Worm (Caenorhabditis elegans) whole organism, L4 larva: ENCODE results near the gene K02B7.3.

Experiments
- F10B5.3 ChIP-seq: sonication (generic microtip); optimal IDR thresholded peaks from 2 replicates; lab custom pipeline; 2016; ENCODE audit warnings: mild to moderate bottlenecking, missing genetic modification characterization, missing compliant biosample characterization
- F37D6.2 ChIP-seq: sonication (generic microtip); optimal IDR thresholded peaks from 2 replicates; lab custom pipeline; 2016; ENCODE audit warnings: mild to moderate bottlenecking, missing genetic modification characterization, missing compliant biosample characterization
- F44E2.7 ChIP-seq: fragments of 200-800 bp; sonication (Bioruptor generic); IDR thresholded peaks from 2 replicates; pipeline ENCODE4 v2.1.2; 2022; ENCODE audit warnings: missing genetic modification characterization, missing compliant biosample characterization
- T26A8.4 ChIP-seq: fragments of 200-800 bp; sonication (Bioruptor generic); IDR thresholded peaks from 2 replicates; pipeline ENCODE4 v1.3.6; 2022; ENCODE audit warnings: missing genetic modification characterization, missing compliant biosample characterization
- Y5F2A.4 ChIP-seq: fragments of 200-800 bp; sonication (Bioruptor generic); optimal IDR thresholded peaks from 2 replicates; lab custom pipeline; 2018; ENCODE audit warnings: mild to moderate bottlenecking, missing genetic modification characterization, missing compliant biosample characterization
- aha-1 ChIP-seq: fragments of 150-350 bp; peaks from one replicate; lab custom pipeline; 2014; ENCODE audit warnings: missing biosample characterization, missing genetic modification characterization
- arid-1 ChIP-seq: fragments of 200-800 bp; sonication (Bioruptor generic); conservative IDR thresholded peaks from 2 replicates; pipeline ENCODE4 v1.3.6; 2022; ENCODE audit warnings: missing genetic modification reagents, missing genetic modification characterization, missing compliant biosample characterization
- attf-4 ChIP-seq: sonication (generic microtip); optimal IDR thresholded peaks from 3 replicates; lab custom pipeline; 2017; ENCODE audit warnings: missing biosample characterization, missing genetic modification characterization
- ceh-32 ChIP-seq: sonication (generic microtip); optimal IDR thresholded peaks from 2 replicates; lab custom pipeline; 2016; ENCODE audit warnings: mild to moderate bottlenecking, missing genetic modification characterization, missing compliant biosample characterization; ENCODE audit not compliant: poor library complexity
- ces-1 ChIP-seq: fragments of 150-350 bp; sonication (generic microtip); optimal IDR thresholded peaks from 4 replicates; lab custom pipeline; 2014; ENCODE audit warnings: missing biosample characterization, missing genetic modification reagents, missing genetic modification characterization
- ctbp-1 ChIP-seq: fragments of 200-800 bp; sonication (Bioruptor generic); IDR thresholded peaks from 2 replicates; pipeline ENCODE4 v1.3.6; 2022; ENCODE audit warnings: missing genetic modification reagents, missing genetic modification characterization, missing compliant biosample characterization
- daf-12 ChIP-seq: fragments of 150-350 bp; optimal IDR thresholded peaks from 2 replicates; lab custom pipeline; 2014; ENCODE audit warnings: missing biosample characterization, missing genetic modification reagents, missing genetic modification characterization
- dmd-6 ChIP-seq: fragments of 200-800 bp; sonication (Bioruptor generic); IDR thresholded peaks from 2 replicates; pipeline ENCODE4 v1.3.6; 2022; ENCODE audit warnings: missing genetic modification reagents, missing genetic modification characterization, missing compliant biosample characterization
- dmd-9 ChIP-seq: fragments of 200-800 bp; sonication (Bioruptor generic); IDR thresholded peaks from 2 replicates; pipeline ENCODE4 v1.3.6; 2022; ENCODE audit warnings: missing genetic modification reagents, missing genetic modification characterization, missing compliant biosample characterization
- egl-43 ChIP-seq: fragments of 200-800 bp; sonication (Bioruptor generic); IDR thresholded peaks from 2 replicates; pipeline ENCODE4 v1.3.6; 2022; ENCODE audit warnings: missing genetic modification reagents, missing genetic modification characterization, missing compliant biosample characterization
- fkh-10 ChIP-seq: fragments of 150-350 bp; optimal IDR thresholded peaks from 2 replicates; lab custom pipeline; 2014; ENCODE audit warnings: missing biosample characterization, missing genetic modification reagents, missing genetic modification characterization
- hlh-11 ChIP-seq: fragments of 200-800 bp; sonication (Bioruptor generic); optimal IDR thresholded peaks from 2 replicates; lab custom pipeline; 2018; ENCODE audit warnings: mild to moderate bottlenecking, missing genetic modification characterization, missing compliant biosample characterization
- hmg-1.1 ChIP-seq: fragments of 200-800 bp; sonication (Bioruptor generic); IDR thresholded peaks from 2 replicates; pipeline ENCODE4 v1.3.6; 2022; ENCODE audit warnings: missing genetic modification reagents, missing genetic modification characterization, missing compliant biosample characterization
- jun-1 ChIP-seq: fragments of 150-350 bp; optimal IDR thresholded peaks from 2 replicates; lab custom pipeline; 2014; ENCODE audit warnings: missing biosample characterization, missing genetic modification reagents, missing genetic modification characterization
- lim-7 ChIP-seq: fragments of 200-800 bp; sonication (Bioruptor generic); IDR thresholded peaks from 2 replicates; pipeline ENCODE4 v1.3.6; 2022; ENCODE audit warnings: missing genetic modification characterization, missing compliant biosample characterization
- lsy-2 ChIP-seq, 2 experiments: fragments of 150-350 bp in 1 of 2; sonication (generic microtip) in 1 of 2; optimal IDR thresholded peaks; 2 replicates each; lab custom pipeline; 2014 to 2017; ENCODE audit warnings: missing biosample characterization in 2 of 2, missing genetic modification characterization in 2 of 2
- mdt-29 ChIP-seq: fragments of 200-800 bp; sonication (Bioruptor generic); IDR thresholded peaks from 2 replicates; pipeline ENCODE4 v1.3.6; 2022; ENCODE audit warnings: missing genetic modification reagents, missing genetic modification characterization, missing compliant biosample characterization
- mes-2 ChIP-seq: sonication (generic microtip); optimal IDR thresholded peaks from 2 replicates; lab custom pipeline; 2016; ENCODE audit warnings: missing genotype, mild to moderate bottlenecking, missing genetic modification characterization, missing compliant biosample characterization; ENCODE audit not compliant: poor library complexity, severe bottlenecking
- nhr-237 ChIP-seq: sonication (generic microtip); optimal IDR thresholded peaks from 2 replicates; lab custom pipeline; 2017; ENCODE audit warnings: missing biosample characterization, missing genetic modification characterization
- nhr-25 ChIP-seq: sonication (generic microtip); optimal IDR thresholded peaks from 2 replicates; lab custom pipeline; 2017; ENCODE audit warnings: missing genetic modification characterization, mild to moderate bottlenecking, missing compliant biosample characterization, antibody characterized with exemption, moderate library complexity, borderline replicate concordance; ENCODE audit not compliant: insufficient read depth
- nhr-28 ChIP-seq: fragments of 150-350 bp; optimal IDR thresholded peaks from 2 replicates; lab custom pipeline; 2014; ENCODE audit warnings: missing biosample characterization, missing genetic modification characterization
- nhr-41 ChIP-seq: fragments of 200-800 bp; sonication (Bioruptor generic); IDR thresholded peaks from 2 replicates; pipeline ENCODE4 v1.3.6; 2022; ENCODE audit warnings: missing genetic modification reagents, missing genetic modification characterization, missing compliant biosample characterization
- nhr-48 ChIP-seq: sonication (generic microtip); optimal IDR thresholded peaks from 2 replicates; lab custom pipeline; 2016; ENCODE audit warnings: mild to moderate bottlenecking, missing genetic modification characterization, missing compliant biosample characterization
- nhr-77 ChIP-seq: fragments of 150-350 bp; optimal IDR thresholded peaks from 2 replicates; lab custom pipeline; 2014; ENCODE audit warnings: missing biosample characterization, missing genetic modification characterization
- php-3 ChIP-seq: fragments of 200-800 bp; sonication (Bioruptor generic); IDR thresholded peaks from 2 replicates; pipeline ENCODE4 v1.3.6; 2022; ENCODE audit warnings: missing genetic modification reagents, missing genetic modification characterization, missing compliant biosample characterization
- spr-1 ChIP-seq: sonication (generic microtip); optimal IDR thresholded peaks from 2 replicates; lab custom pipeline; 2016; ENCODE audit warnings: mild to moderate bottlenecking, missing genetic modification characterization, missing compliant biosample characterization
- tag-97 ChIP-seq: fragments of 200-800 bp; sonication (Bioruptor generic); IDR thresholded peaks from 2 replicates; pipeline ENCODE4 v1.3.6; 2022; ENCODE audit warnings: missing genetic modification characterization, missing compliant biosample characterization
- unc-62 ChIP-seq, 3 experiments: fragments of 150-350 bp in 1 of 3; sonication (generic microtip); optimal IDR thresholded peaks in 2 of 3; peaks in 1 of 3; 1 replicate in 1 of 3; 2 replicates in 2 of 3; lab custom pipeline; 2014 to 2017; ENCODE audit warnings: missing biosample characterization in 3 of 3, missing genetic modification characterization in 3 of 3, missing genetic modification reagents in 3 of 3, missing genotype in 1 of 3
- zip-11 ChIP-seq: fragments of 200-800 bp; sonication (Bioruptor generic); IDR thresholded peaks from 2 replicates; pipeline ENCODE4 v1.3.6; 2022; ENCODE audit warnings: missing genetic modification characterization, missing compliant biosample characterization
- zip-2 ChIP-seq: fragments of 150-350 bp; optimal IDR thresholded peaks from 2 replicates; lab custom pipeline; 2014; ENCODE audit warnings: missing biosample characterization, missing genetic modification characterization

K02B7.3 gene

ce11 chrII:14695201-14695600 is at the start of gene K02B7.3:
Gene K02B7.3, minus strand, starts transcription at chrII:14695301.
- TF ChIP-seq spr-1 (tag; lab: Kevin White, UChicago) (no peak), daf-12 (tag; lab: Kevin White, UChicago) (no peak), ces-1 (GFP tag; lab: Kevin White, UChicago) (no peak), nhr-237 (tag; lab: Kevin White, UChicago) (no peak), zip-11 (no peak), F37D6.2 (no peak), mes-2 (tag; lab: Kevin White, UChicago) (no peak), Y5F2A.4 (GFP tag; lab: Kevin White, UChicago) (no peak), dmd-9 (GFP tag; lab: Robert Waterston, UW) (no peak), lsy-2 (tag; optimal IDR thresholded peaks at IDR 0.05; lab: Kevin White, UChicago) (no peak)

ce11 chrII:14739143-14739542 is 44.0 kb upstream of the K02B7.3 start, which contains the start of gene npr-34:
Gene npr-34, minus strand, starts transcription at chrII:14739243.
- TF ChIP-seq dmd-6 (GFP tag; lab: Robert Waterston, UW): no peak
- TF ChIP-seq F10B5.3 (tag; lab: Kevin White, UChicago): no peak
- TF ChIP-seq hlh-11: no peak
- no peak for TF ChIP-seq mdt-29 (GFP tag; lab: Robert Waterston, UW)
- no peak for TF ChIP-seq tag-97 (GFP tag; lab: Robert Waterston, UW)
- no peak for TF ChIP-seq T26A8.4 (GFP tag; lab: Robert Waterston, UW)
- TF ChIP-seq zip-2 (tag; lab: Kevin White, UChicago): no peak
- TF ChIP-seq egl-43 (GFP tag; lab: Robert Waterston, UW): no peak
- no peak for TF ChIP-seq lim-7 (GFP tag; lab: Robert Waterston, UW)
- no peak for TF ChIP-seq ces-1 (GFP tag; lab: Kevin White, UChicago)
- no peak for TF ChIP-seq F44E2.7 (GFP tag; lab: Robert Waterston, UW)
- TF ChIP-seq attf-4 (tag; lab: Kevin White, UChicago): no peak
- TF ChIP-seq ctbp-1: no peak
- no peak for TF ChIP-seq ceh-32
- no peak for TF ChIP-seq nhr-77 (tag; lab: Kevin White, UChicago)
- TF ChIP-seq fkh-10: no peak
- TF ChIP-seq arid-1: no peak
- TF ChIP-seq hmg-1.1 (GFP tag; lab: Robert Waterston, UW): no peak
- TF ChIP-seq nhr-41 (GFP tag; lab: Robert Waterston, UW): no peak
- TF ChIP-seq unc-62 (GFP tag; optimal IDR thresholded peaks at IDR 0.05 in 1 of 2; lab: Kevin White, UChicago): no peak
- TF ChIP-seq unc-62 (tag; optimal IDR thresholded peaks at IDR 0.05; lab: Kevin White, UChicago): no peak

ce11 chrII:14733424-14733823 is 38.3 kb upstream of the K02B7.3 start, which contains the start of gene glna-1:
Gene glna-1, minus strand, starts transcription at chrII:14733524.
- peak; percentile 4 for TF ChIP-seq nhr-28
- TF ChIP-seq nhr-237 (tag; lab: Kevin White, UChicago): no peak
- no peak for TF ChIP-seq jun-1 (tag; lab: Kevin White, UChicago)
- TF ChIP-seq dmd-6 (GFP tag; lab: Robert Waterston, UW): peak; percentile 35; the same call in 1 of the 2 replicates
- TF ChIP-seq nhr-48: no peak
- TF ChIP-seq php-3: 0 out of 2 replicates have a peak, but pooled peaks have one; percentile 18

DNA sequence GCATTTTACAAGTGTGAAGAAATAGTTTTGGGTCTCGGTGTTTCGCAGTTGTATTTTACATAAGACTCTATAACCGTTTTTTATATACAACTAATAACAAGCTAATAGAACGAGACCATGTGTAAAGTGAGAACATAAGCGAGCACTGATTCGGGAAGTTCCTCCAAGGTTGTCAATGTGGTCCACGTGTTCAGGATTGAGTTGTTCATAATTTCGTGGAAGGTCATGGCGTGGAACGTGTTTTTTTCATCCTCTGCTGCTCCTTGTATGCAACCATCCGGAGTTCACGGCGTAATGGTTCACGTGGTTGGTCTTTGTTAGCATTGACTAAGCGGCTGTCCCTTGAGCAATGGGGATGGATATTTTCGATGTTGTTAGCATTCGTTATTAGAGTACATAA is 33.0 kb upstream of the K02B7.3 start:
- TF ChIP-seq aha-1 (tag; lab: Kevin White, UChicago): peak; percentile 95
- no peak for TF ChIP-seq nhr-25 (tag; lab: Kevin White, UChicago)
